Fruit fly (Drosophila melanogaster): ENCODE data around the gene Hers.

Gene Hers

dm6 chrX:19889128-19889756 lies 23.3 kb downstream of the Hers start (continued):
- peak; percentile 11 for TF ChIP-seq dsf (GFP tag; optimal IDR thresholded peaks at IDR 0.05; ENCODE audit: borderline replicate concordance)
- TF ChIP-seq OdsH (GFP tag; optimal IDR thresholded peaks at IDR 0.05): peak; percentile 68
- TF ChIP-seq dmrt93B (GFP tag; optimal IDR thresholded peaks at IDR 0.05): peak; percentile 48
- no peak for TF ChIP-seq CrebA (GFP tag; optimal IDR thresholded peaks at IDR 0.05; ENCODE audit: borderline replicate concordance)
- TF ChIP-seq CG9705 (GFP tag; optimal IDR thresholded peaks at IDR 0.05): peak; percentile 38

- TF ChIP-seq Dfd (GFP tag; optimal IDR thresholded peaks at IDR 0.05): peak; percentile 7
- TF ChIP-seq woc (GFP tag; optimal IDR thresholded peaks at IDR 0.05): no peak
- no peak for TF ChIP-seq usp (GFP tag; optimal IDR thresholded peaks at IDR 0.05)
- TF ChIP-seq dsf (GFP tag; optimal IDR thresholded peaks at IDR 0.05; ENCODE audit: borderline replicate concordance): no peak
- no peak for TF ChIP-seq rgr (GFP tag; optimal IDR thresholded peaks at IDR 0.05)
- no peak for TF ChIP-seq pan (optimal IDR thresholded peaks at IDR 0.05)
These were observed 24.2 kb downstream of the Hers start, which contains the start of gene amn for dm6 chrX:19890010-19890665. amn (minus strand) TSS chrX:19890060.

dm6 chrX:19892070-19892469 lies 26.1 kb downstream of the Hers start:
- TF ChIP-seq OdsH (GFP tag; optimal IDR thresholded peaks at IDR 0.05) (no peak), lola (GFP tag; optimal IDR thresholded peaks at IDR 0.05) (no peak), dmrt93B (GFP tag; optimal IDR thresholded peaks at IDR 0.05) (no peak), foxo (GFP tag; optimal IDR thresholded peaks at IDR 0.05) (no peak), dl (GFP tag; optimal IDR thresholded peaks at IDR 0.05; ENCODE audit: insufficient read depth in 1 of 2, partially characterized antibody in 2 of 2) (no peak), sv (GFP tag; optimal IDR thresholded peaks at IDR 0.05) (no peak), fru (GFP tag; optimal IDR thresholded peaks at IDR 0.05) (no peak), tai (GFP tag; optimal IDR thresholded peaks at IDR 0.05) (no peak), Jra (GFP tag; optimal IDR thresholded peaks at IDR 0.05) (no peak), rgr (GFP tag; optimal IDR thresholded peaks at IDR 0.05) (no peak), woc (GFP tag; optimal IDR thresholded peaks at IDR 0.05) (no peak), CrebA (GFP tag; optimal IDR thresholded peaks at IDR 0.05; ENCODE audit: borderline replicate concordance) (no peak), CG9705 (GFP tag; optimal IDR thresholded peaks at IDR 0.05) (no peak), Dfd (GFP tag; optimal IDR thresholded peaks at IDR 0.05) (no peak), ey (GFP tag; optimal IDR thresholded peaks at IDR 0.05) (no peak), Myc (optimal IDR thresholded peaks at IDR 0.05) (no peak), Sp1 (GFP tag; optimal IDR thresholded peaks at IDR 0.05) (no peak), Abd-B (GFP tag; optimal IDR thresholded peaks at IDR 0.05) (no peak), HLH106 (tag; optimal IDR thresholded peaks at IDR 0.05) (no peak), Mio (GFP tag; optimal IDR thresholded peaks at IDR 0.05) (no peak)

dm6 chrX:19897328-19897990 lies 31.5 kb downstream of the Hers start:
- TF ChIP-seq OdsH (GFP tag; optimal IDR thresholded peaks at IDR 0.05) (no peak), psq (GFP tag; optimal IDR thresholded peaks at IDR 0.05) (no peak), h (GFP tag; optimal IDR thresholded peaks at IDR 0.05) (no peak), tai (GFP tag; optimal IDR thresholded peaks at IDR 0.05) (no peak), Vsx2 (GFP tag; optimal IDR thresholded peaks at IDR 0.05; ENCODE audit: partially characterized antibody) (no peak), Myc (optimal IDR thresholded peaks at IDR 0.05) (peak; percentile 72), Rel (GFP tag; optimal IDR thresholded peaks at IDR 0.05) (no peak), Rel (tag; optimal IDR thresholded peaks at IDR 0.05) (no peak), woc (GFP tag; optimal IDR thresholded peaks at IDR 0.05) (peak; percentile 59), sage (GFP tag; optimal IDR thresholded peaks at IDR 0.05) (no peak), brk (GFP tag; optimal IDR thresholded peaks at IDR 0.05) (no peak)

DNA sequence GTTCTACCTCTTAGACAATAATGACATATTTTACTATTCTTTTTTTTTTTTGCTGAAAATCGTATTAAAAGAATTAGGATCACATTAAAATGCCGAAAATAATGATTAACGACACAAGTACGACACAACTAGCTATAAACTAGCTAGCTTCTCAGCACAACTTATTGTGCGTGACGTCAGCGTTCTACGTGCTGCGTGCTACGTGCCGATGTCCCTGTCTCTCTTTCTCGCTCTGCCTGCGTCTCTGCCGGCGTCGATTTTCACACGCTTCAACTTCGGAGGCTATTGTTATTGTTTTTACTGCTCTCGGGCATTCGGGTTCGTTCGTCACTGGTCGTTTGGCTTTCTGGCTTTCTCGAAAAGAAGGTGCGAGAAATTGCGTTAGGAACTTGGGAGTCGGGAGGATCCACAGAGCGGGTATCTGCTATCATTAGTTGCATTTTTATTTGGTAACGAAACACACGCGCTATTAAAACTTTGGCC lies 32.1 kb downstream of the Hers start:
- peak; percentile 45 for TF ChIP-seq woc (GFP tag; optimal IDR thresholded peaks at IDR 0.05)
- TF ChIP-seq br (GFP tag; optimal IDR thresholded peaks at IDR 0.05): peak; percentile 19
- TF ChIP-seq OdsH (GFP tag; optimal IDR thresholded peaks at IDR 0.05): no peak
